Fruit fly (Drosophila melanogaster): ENCODE measurements around the gene GAA1.
A peak's percentile ranks its signal among the peaks of the same experiment; 100 is the strongest.

GAA1 gene

DNA sequence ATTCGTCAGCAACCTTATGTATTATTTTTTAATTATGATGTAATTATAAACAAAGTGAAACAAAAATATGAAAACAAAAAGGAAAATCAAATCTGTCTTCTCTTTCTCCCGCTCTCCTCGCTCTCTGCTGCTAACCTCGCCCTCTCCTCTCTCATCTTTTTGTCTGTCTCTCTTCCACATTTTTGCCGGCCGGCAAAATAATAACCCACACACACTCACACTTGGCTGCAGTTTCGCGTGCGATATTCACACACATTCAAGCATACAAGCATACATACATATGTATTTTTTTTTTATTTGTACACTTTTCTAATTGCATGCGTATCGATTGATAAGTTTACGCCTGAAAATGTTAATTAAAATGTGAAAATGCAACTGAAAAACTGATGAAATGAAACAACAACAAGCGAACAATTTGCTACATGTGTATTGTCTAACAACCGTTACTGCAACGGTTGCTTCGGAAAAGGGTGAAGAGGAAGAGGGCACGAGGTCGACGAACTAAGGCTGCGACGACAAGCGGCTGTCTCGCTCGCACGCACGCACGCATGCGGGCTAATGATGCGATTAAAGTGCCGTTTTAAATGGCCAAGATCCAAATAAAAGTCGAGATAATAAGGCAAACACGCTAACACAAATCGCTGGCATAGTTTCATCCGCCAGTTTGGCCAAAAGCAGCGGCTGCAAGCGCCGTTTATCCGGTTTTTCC, 31.4 kb upstream of the GAA1 start (continued):
- TF ChIP-seq CHES-1-like (GFP tag; optimal IDR thresholded peaks at IDR 0.05) (peak; percentile 0), schlank (tag; optimal IDR thresholded peaks at IDR 0.05) (no peak), CG4820 (GFP tag; optimal IDR thresholded peaks at IDR 0.05) (no peak), mld (GFP tag; IDR thresholded peaks at IDR 0.05; ENCODE audit: partially characterized antibody) (no peak), crp (GFP tag; optimal IDR thresholded peaks at IDR 0.05) (no peak), Dip2 (GFP tag; IDR thresholded peaks at IDR 0.05) (no peak), CG4404 (GFP tag; IDR thresholded peaks at IDR 0.05) (no peak), tgo (GFP tag; IDR thresholded peaks at IDR 0.05) (no peak), Deaf1 (tag; optimal IDR thresholded peaks at IDR 0.05) (no peak), ranshi (GFP tag; IDR thresholded peaks at IDR 0.05) (no peak), CG18011 (GFP tag; optimal IDR thresholded peaks at IDR 0.05) (no peak), oc (tag; optimal IDR thresholded peaks at IDR 0.05) (peak; percentile 48), bowl (GFP tag; IDR thresholded peaks at IDR 0.05) (no peak), CG7556 (GFP tag; optimal IDR thresholded peaks at IDR 0.05) (no peak), dmrt11E (tag; optimal IDR thresholded peaks at IDR 0.05) (no peak), CG17385 (GFP tag; optimal IDR thresholded peaks at IDR 0.05) (peak; percentile 72), ERR (GFP tag; optimal IDR thresholded peaks at IDR 0.05) (no peak), sd (tag; optimal IDR thresholded peaks at IDR 0.05) (peak; percentile 64), Sin3A (optimal IDR thresholded peaks at IDR 0.05) (no peak), rib (GFP tag; IDR thresholded peaks at IDR 0.05) (0 out of 2 replicates have a peak, but pooled peaks have one; percentile 40), lbe (GFP tag; optimal IDR thresholded peaks at IDR 0.05) (peak; percentile 24), E2f2 (GFP tag; IDR thresholded peaks at IDR 0.05) (0 out of 2 replicates have a peak, but pooled peaks have one; percentile 21), phol (tag; optimal IDR thresholded peaks at IDR 0.05) (no peak), PHDP (tag; optimal IDR thresholded peaks at IDR 0.05) (no peak), sob (GFP tag; IDR thresholded peaks at IDR 0.05) (peak; percentile 27; the same call in 1 of the 2 replicates), CG10267 (tag; optimal IDR thresholded peaks at IDR 0.05) (no peak), CG10209 (GFP tag; optimal IDR thresholded peaks at IDR 0.05) (no peak), CG8924 (tag; optimal IDR thresholded peaks at IDR 0.05) (no peak), yki (optimal IDR thresholded peaks at IDR 0.05) (peak; percentile 11), z (GFP tag; IDR thresholded peaks at IDR 0.05) (no peak), CG1024 (GFP tag; IDR thresholded peaks at IDR 0.05) (no peak), CG4360 (GFP tag; IDR thresholded peaks at IDR 0.05) (peak; percentile 50), Awh (GFP tag; IDR thresholded peaks at IDR 0.05) (peak; percentile 77), Hey (tag; optimal IDR thresholded peaks at IDR 0.05) (no peak), CG7786 (GFP tag; optimal IDR thresholded peaks at IDR 0.05) (no peak), CG13775 (GFP tag; optimal IDR thresholded peaks at IDR 0.05) (no peak), Kr (GFP tag; optimal IDR thresholded peaks at IDR 0.05) (peak; percentile 56), sima (GFP tag; optimal IDR thresholded peaks at IDR 0.05) (no peak), CTCF (GFP tag; optimal IDR thresholded peaks at IDR 0.05) (no peak), CG4424 (GFP tag; optimal IDR thresholded peaks at IDR 0.05) (no peak), gcm (GFP tag; optimal IDR thresholded peaks at IDR 0.05) (peak; percentile 57), wek (GFP tag; optimal IDR thresholded peaks at IDR 0.05) (no peak), CG4707 (GFP tag; optimal IDR thresholded peaks at IDR 0.05) (no peak), Sry-δ (GFP tag; optimal IDR thresholded peaks at IDR 0.05) (no peak), CG31441 (GFP tag; IDR thresholded peaks at IDR 0.05) (no peak), Mes4 (GFP tag; optimal IDR thresholded peaks at IDR 0.05) (no peak), CG9817 (tag; optimal IDR thresholded peaks at IDR 0.05) (no peak), corto (GFP tag; optimal IDR thresholded peaks at IDR 0.05) (peak; percentile 63), Hr39 (optimal IDR thresholded peaks at IDR 0.05) (peak; percentile 96), CG5245 (GFP tag; optimal IDR thresholded peaks at IDR 0.05) (no peak), hth (optimal IDR thresholded peaks at IDR 0.05) (no peak)

Data from whole organism, embryonic.